Fruit fly (Drosophila melanogaster): ENCODE results near the gene Bub3.

Gene Bub3

DNA sequence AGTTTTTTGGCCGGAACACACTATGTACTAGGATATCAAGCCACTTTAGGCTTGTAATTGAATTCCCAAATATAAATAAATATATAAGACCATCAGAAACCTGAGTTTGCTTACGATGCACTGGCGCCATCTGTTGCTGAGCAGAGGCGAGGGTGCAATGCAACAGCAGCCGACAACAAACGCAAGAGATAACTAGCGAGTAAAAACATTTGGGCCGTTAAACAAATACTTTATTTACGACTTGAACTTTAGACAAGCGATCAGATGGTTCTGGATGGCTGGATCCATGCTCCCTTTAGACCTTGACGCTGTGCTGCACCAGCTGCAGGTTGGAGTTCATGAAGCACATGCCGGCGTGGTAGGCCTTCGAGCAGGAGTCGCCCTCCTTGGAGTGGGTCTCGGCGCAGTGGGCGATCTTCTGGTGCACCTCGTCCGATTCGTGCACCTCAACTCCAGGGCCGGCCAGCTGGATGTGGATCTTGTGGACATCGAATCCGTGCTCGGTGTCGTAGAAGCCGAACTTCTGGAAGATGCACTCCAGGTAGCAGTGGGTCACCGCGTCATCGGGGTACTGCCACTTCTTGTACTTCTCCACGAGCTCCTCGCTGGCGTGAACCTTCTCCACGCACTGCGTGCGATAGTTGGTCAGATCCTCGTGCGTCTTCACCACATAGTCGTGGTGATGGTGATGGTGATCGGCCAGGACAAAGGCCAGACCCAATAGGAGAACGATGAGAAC lies 41.0 kb upstream of the Bub3 start:
- no peak for TF ChIP-seq nerfin-2 (GFP tag; IDR thresholded peaks at IDR 0.05; ENCODE audit: partially characterized antibody)
- no peak for TF ChIP-seq row (GFP tag; IDR thresholded peaks at IDR 0.05)
- TF ChIP-seq CG7357 (GFP tag; IDR thresholded peaks at IDR 0.05) = no peak
- no peak for TF ChIP-seq CG1647 (GFP tag; optimal IDR thresholded peaks at IDR 0.05)
- TF ChIP-seq Pdp1 (GFP tag; optimal IDR thresholded peaks at IDR 0.05) = no peak
- no peak for TF ChIP-seq sisA (GFP tag; IDR thresholded peaks at IDR 0.05)
- TF ChIP-seq CG2712 (tag; optimal IDR thresholded peaks at IDR 0.05) = no peak
- TF ChIP-seq E2f1 (GFP tag; IDR thresholded peaks at IDR 0.05) = no peak
- no peak for TF ChIP-seq Hr78 (GFP tag; optimal IDR thresholded peaks at IDR 0.05)
- TF ChIP-seq hth (optimal IDR thresholded peaks at IDR 0.05) = no peak
- no peak for TF ChIP-seq cato (GFP tag; optimal IDR thresholded peaks at IDR 0.05; ENCODE audit: borderline replicate concordance)
- TF ChIP-seq CG4328 (GFP tag; optimal IDR thresholded peaks at IDR 0.05) = no peak
- no peak for TF ChIP-seq CG12769 (tag; optimal IDR thresholded peaks at IDR 0.05)
- TF ChIP-seq nerfin-1 (tag; optimal IDR thresholded peaks at IDR 0.05) = no peak
- peak; percentile 9 for TF ChIP-seq CG18262 (tag; optimal IDR thresholded peaks at IDR 0.05)
- no peak for TF ChIP-seq CG11093 (GFP tag; IDR thresholded peaks at IDR 0.05)
- TF ChIP-seq en (GFP tag; optimal IDR thresholded peaks at IDR 0.05) = no peak
- TF ChIP-seq YL-1 (GFP tag; optimal IDR thresholded peaks at IDR 0.05) = no peak
- no peak for TF ChIP-seq gcm (GFP tag; optimal IDR thresholded peaks at IDR 0.05)
- TF ChIP-seq CG8478 (optimal IDR thresholded peaks at IDR 0.05) = peak; percentile 34
- TF ChIP-seq CG6689 (GFP tag; IDR thresholded peaks at IDR 0.05) = no peak
- no peak for TF ChIP-seq p53 (GFP tag; optimal IDR thresholded peaks at IDR 0.05)
- TF ChIP-seq CG10267 (tag; optimal IDR thresholded peaks at IDR 0.05) = no peak
- TF ChIP-seq CTCF (GFP tag; optimal IDR thresholded peaks at IDR 0.05) = peak; percentile 89
- TF ChIP-seq NC2α (GFP tag; optimal IDR thresholded peaks at IDR 0.05) = no peak
- no peak for TF ChIP-seq CG8290 (GFP tag; optimal IDR thresholded peaks at IDR 0.05)
- TF ChIP-seq CG8290 (tag; optimal IDR thresholded peaks at IDR 0.05) = no peak
- TF ChIP-seq B-H2 (GFP tag; optimal IDR thresholded peaks at IDR 0.05) = no peak
- TF ChIP-seq Sox100B (GFP tag; optimal IDR thresholded peaks at IDR 0.05) = peak; percentile 15
- TF ChIP-seq NfI (GFP tag; optimal IDR thresholded peaks at IDR 0.05) = peak; percentile 28
- TF ChIP-seq CG18619 (GFP tag; optimal IDR thresholded peaks at IDR 0.05) = no peak
- TF ChIP-seq Hmx (GFP tag; optimal IDR thresholded peaks at IDR 0.05) = no peak
- no peak for TF ChIP-seq dati (GFP tag; IDR thresholded peaks at IDR 0.05)
- no peak for TF ChIP-seq CG10321 (GFP tag; IDR thresholded peaks at IDR 0.05)
- no peak for TF ChIP-seq CG7745 (tag; optimal IDR thresholded peaks at IDR 0.05)
- no peak for TF ChIP-seq Six4 (GFP tag; optimal IDR thresholded peaks at IDR 0.05)
- no peak for TF ChIP-seq CG13894 (tag; optimal IDR thresholded peaks at IDR 0.05)
- 0 out of 3 replicates have a peak, but pooled peaks have one; percentile 23 for TF ChIP-seq CG11456 (GFP tag; IDR thresholded peaks at IDR 0.05)
- TF ChIP-seq CG14014 (GFP tag; IDR thresholded peaks at IDR 0.05) = no peak
- no peak for TF ChIP-seq CG16815 (GFP tag; optimal IDR thresholded peaks at IDR 0.05)
- no peak for TF ChIP-seq wek (GFP tag; optimal IDR thresholded peaks at IDR 0.05)
- TF ChIP-seq CG3407 (GFP tag; optimal IDR thresholded peaks at IDR 0.05) = no peak
- TF ChIP-seq sqz (GFP tag; optimal IDR thresholded peaks at IDR 0.05) = no peak
- TF ChIP-seq HmgD (GFP tag; optimal IDR thresholded peaks at IDR 0.05) = no peak
- no peak for TF ChIP-seq zen2 (GFP tag; IDR thresholded peaks at IDR 0.05; ENCODE audit: partially characterized antibody)
- no peak for TF ChIP-seq Nf-YC (tag; optimal IDR thresholded peaks at IDR 0.05)
- no peak for TF ChIP-seq CG6272 (GFP tag; IDR thresholded peaks at IDR 0.05)
- TF ChIP-seq gt (GFP tag; IDR thresholded peaks at IDR 0.05) = no peak
- no peak for TF ChIP-seq sr (GFP tag; IDR thresholded peaks at IDR 0.05)
- TF ChIP-seq ro (GFP tag; IDR thresholded peaks at IDR 0.05) = no peak
- TF ChIP-seq CG30020 (tag; optimal IDR thresholded peaks at IDR 0.05) = no peak
- no peak for TF ChIP-seq twi (tag; optimal IDR thresholded peaks at IDR 0.05)
